Worm (Caenorhabditis elegans): ENCODE data around the gene C54D10.3.

ce11 chrV:12386154-12386553 lies 32.2 kb upstream of the C54D10.3 start, which contains the start of gene K01D12.15:
- TF ChIP-seq fos-1 (tag; optimal IDR thresholded peaks at IDR 0.05) (no peak), egl-5 (tag; optimal IDR thresholded peaks at IDR 0.05) (no peak), ama-1 (optimal IDR thresholded peaks at IDR 0.05) (no peak)
